Fruit fly (Drosophila melanogaster) S2 (cell line): ENCODE results near the gene CG7974.

ENCODE experiments used
- CG8478 ChIP-seq: fragments of >200 bp; optimal IDR thresholded peaks from 2 replicates; lab custom pipeline; 2018
- CTCF ChIP-seq, 2 experiments: fragments of >200 bp; optimal IDR thresholded peaks; 2 replicates each; lab custom pipeline; 2018

DNA sequence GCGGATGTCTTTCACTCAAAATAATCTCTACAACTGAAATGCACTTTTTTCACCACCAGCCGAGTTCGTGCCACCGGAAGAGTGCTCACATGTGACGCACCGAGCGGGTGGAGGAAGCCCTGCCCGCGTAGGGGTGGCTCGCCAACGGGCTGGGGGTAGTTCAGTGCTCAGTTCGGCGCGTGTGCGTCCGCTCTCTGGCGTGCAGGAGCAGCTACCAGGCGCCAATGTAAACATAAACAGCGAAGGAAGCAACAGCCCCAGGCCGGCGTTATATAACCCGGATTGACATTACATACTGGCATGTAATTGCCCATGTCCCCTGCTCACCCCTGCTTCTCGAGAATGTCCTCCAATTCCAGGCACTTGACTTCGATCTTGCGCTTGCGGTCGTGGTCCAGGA, 733 bp upstream of the CG7974 start:
- TF ChIP-seq CG8478 (lab: Kevin White, UChicago) (no peak), CTCF (optimal IDR thresholded peaks at IDR 0.05; lab: Kevin White, UChicago) (no peak)
